Worm (Caenorhabditis elegans) whole organism, L3 larva: ENCODE results near the gene irk-1.

Source experiments
- R02D3.7 ChIP-seq: fragments of 150-350 bp; optimal IDR thresholded peaks from 2 replicates; lab custom pipeline; 2014; ENCODE audit warnings: missing biosample characterization, missing genetic modification characterization
- ZK546.5 ChIP-seq: sonication (generic microtip); optimal IDR thresholded peaks from 2 replicates; lab custom pipeline; 2017; ENCODE audit warnings: missing biosample characterization, missing genetic modification characterization
- ama-1 ChIP-seq: fragments of 150-350 bp; optimal IDR thresholded peaks from 2 replicates; lab custom pipeline; 2018
- ceh-28 ChIP-seq: fragments of 150-350 bp; optimal IDR thresholded peaks from 2 replicates; lab custom pipeline; 2014; ENCODE audit warnings: missing biosample characterization, missing genetic modification reagents, missing genetic modification characterization
- ceh-82 ChIP-seq: fragments of 150-350 bp; optimal IDR thresholded peaks from 2 replicates; lab custom pipeline; 2014; ENCODE audit warnings: missing biosample characterization, missing genetic modification characterization
- daf-12 ChIP-seq: fragments of 150-350 bp; optimal IDR thresholded peaks from 2 replicates; lab custom pipeline; 2014; ENCODE audit warnings: missing biosample characterization, missing genetic modification reagents, missing genetic modification characterization
- egl-27 ChIP-seq: sonication (generic microtip); optimal IDR thresholded peaks from 4 replicates; lab custom pipeline; 2017; ENCODE audit warnings: missing biosample characterization, missing genetic modification reagents, missing genetic modification characterization
- egl-5 ChIP-seq: fragments of 150-350 bp; optimal IDR thresholded peaks from 2 replicates; lab custom pipeline; 2017; ENCODE audit warnings: missing biosample characterization, missing genetic modification reagents, missing genetic modification characterization, inconsistent platforms
- elt-2 ChIP-seq: sonication (generic microtip); optimal IDR thresholded peaks from 2 replicates; lab custom pipeline; 2016; ENCODE audit warnings: missing genetic modification reagents, mild to moderate bottlenecking, missing genetic modification characterization, missing compliant biosample characterization
- elt-3 ChIP-seq, 3 experiments: fragments of 150-350 bp in 1 of 3; sonication (generic microtip) in 2 of 3; optimal IDR thresholded peaks; 2 replicates in 2 of 3; 4 replicates in 1 of 3; lab custom pipeline; 2014 to 2017; ENCODE audit warnings: missing biosample characterization in 3 of 3, missing genetic modification characterization in 3 of 3
- eor-1 ChIP-seq, 2 experiments: fragments of 150-350 bp; optimal IDR thresholded peaks; 2 replicates each; lab custom pipeline; 2014 to 2018; ENCODE audit warnings: missing biosample characterization in 2 of 2, missing genetic modification characterization in 2 of 2
- hmg-11 ChIP-seq: sonication (generic microtip); optimal IDR thresholded peaks from 2 replicates; lab custom pipeline; 2016; ENCODE audit warnings: missing genetic modification characterization, missing compliant biosample characterization
- jun-1 ChIP-seq: fragments of 150-350 bp; optimal IDR thresholded peaks from 2 replicates; lab custom pipeline; 2014; ENCODE audit warnings: missing biosample characterization, missing genetic modification reagents, missing genetic modification characterization
- lin-39 ChIP-seq: fragments of 150-350 bp; optimal IDR thresholded peaks from 2 replicates; lab custom pipeline; 2018; ENCODE audit warnings: missing biosample characterization, missing genetic modification reagents, missing genetic modification characterization
- nfya-1 ChIP-seq: sonication (generic microtip); optimal IDR thresholded peaks from 2 replicates; lab custom pipeline; 2017; ENCODE audit warnings: missing genetic modification characterization, mild to moderate bottlenecking, missing compliant biosample characterization, antibody characterized with exemption, moderate library complexity; ENCODE audit not compliant: insufficient read depth
- nhr-11 ChIP-seq: fragments of 150-350 bp; optimal IDR thresholded peaks from 2 replicates; lab custom pipeline; 2014; ENCODE audit warnings: missing biosample characterization, missing genetic modification characterization
- nhr-12 ChIP-seq: fragments of 150-350 bp; optimal IDR thresholded peaks from 2 replicates; lab custom pipeline; 2014; ENCODE audit warnings: missing biosample characterization, missing genetic modification characterization
- nhr-23 ChIP-seq: fragments of 150-350 bp; optimal IDR thresholded peaks from 2 replicates; lab custom pipeline; 2014; ENCODE audit warnings: missing biosample characterization, missing genetic modification reagents, missing genetic modification characterization
- nhr-237 ChIP-seq: fragments of 150-350 bp; optimal IDR thresholded peaks from 2 replicates; lab custom pipeline; 2014; ENCODE audit warnings: missing biosample characterization, missing genetic modification characterization
- nhr-25 ChIP-seq: sonication (generic microtip); optimal IDR thresholded peaks from 2 replicates; lab custom pipeline; 2017; ENCODE audit warnings: missing biosample characterization, missing genetic modification characterization
- nhr-43 ChIP-seq: sonication (generic microtip); optimal IDR thresholded peaks from 2 replicates; lab custom pipeline; 2016; ENCODE audit warnings: mild to moderate bottlenecking, missing genetic modification characterization, missing compliant biosample characterization; ENCODE audit not compliant: poor library complexity, severe bottlenecking
- nhr-76 ChIP-seq: fragments of 150-350 bp; sonication (generic microtip); optimal IDR thresholded peaks from 5 replicates; lab custom pipeline; 2014; ENCODE audit warnings: missing biosample characterization, missing genetic modification characterization
- pha-4 ChIP-seq: fragments of 150-350 bp; optimal IDR thresholded peaks from 2 replicates; lab custom pipeline; 2014; ENCODE audit warnings: missing biosample characterization, missing genetic modification reagents, missing genetic modification characterization
- pqm-1 ChIP-seq: fragments of 150-350 bp; optimal IDR thresholded peaks from 2 replicates; lab custom pipeline; 2017; ENCODE audit warnings: missing biosample characterization, missing genetic modification characterization, inconsistent platforms
- sea-2 ChIP-seq: fragments of 150-350 bp; sonication (generic microtip); optimal IDR thresholded peaks from 4 replicates; lab custom pipeline; 2014; ENCODE audit warnings: missing biosample characterization, missing genetic modification reagents, missing genetic modification characterization
- snpc-4 ChIP-seq: fragments of 150-350 bp; optimal IDR thresholded peaks from 2 replicates; lab custom pipeline; 2014; ENCODE audit warnings: missing biosample characterization, missing genetic modification characterization
- tbx-2 ChIP-seq: sonication (generic microtip); optimal IDR thresholded peaks from 2 replicates; lab custom pipeline; 2016; ENCODE audit warnings: mild to moderate bottlenecking, missing genetic modification characterization, missing compliant biosample characterization
- zag-1 ChIP-seq: fragments of 150-350 bp; optimal IDR thresholded peaks from 2 replicates; lab custom pipeline; 2014; ENCODE audit warnings: missing biosample characterization, missing genetic modification characterization
- ztf-11 ChIP-seq: fragments of 150-350 bp; optimal IDR thresholded peaks from 2 replicates; lab custom pipeline; 2014; ENCODE audit warnings: missing biosample characterization, missing genetic modification characterization
- ztf-4 ChIP-seq: fragments of 150-350 bp; optimal IDR thresholded peaks from 2 replicates; lab custom pipeline; 2014; ENCODE audit warnings: missing biosample characterization, missing genetic modification characterization

Gene irk-1

ce11 chrX:6778014-6778413, at the start of gene irk-1:
Gene irk-1, minus strand, starts transcription at chrX:6778114.
- TF ChIP-seq daf-12 (tag; lab: Kevin White, UChicago) (no peak), egl-27 (tag; lab: Kevin White, UChicago) (no peak), ZK546.5 (tag; lab: Kevin White, UChicago) (no peak), snpc-4 (no peak)
- TF ChIP-seq, all 47 proteins: peak for 0

ce11 chrX:6825840-6826239, 47.9 kb upstream of the irk-1 start, which contains the start of gene F41B4.1:
Gene F41B4.1, minus strand, starts transcription at chrX:6825862.
- no peak for TF ChIP-seq nhr-76 (tag; lab: Kevin White, UChicago)
- TF ChIP-seq sea-2 (GFP tag; lab: Kevin White, UChicago), result no peak
- peak; percentile 35 for TF ChIP-seq nfya-1 (tag; lab: Kevin White, UChicago)
- no peak for TF ChIP-seq nhr-237 (tag; lab: Kevin White, UChicago)
- no peak for TF ChIP-seq elt-3 (tag; optimal IDR thresholded peaks at IDR 0.05; lab: Kevin White, UChicago)
- peak; percentile 46 for TF ChIP-seq egl-5 (tag; lab: Kevin White, UChicago)
- peak; percentile 76 for TF ChIP-seq lin-39 (tag; lab: Kevin White, UChicago)
- TF ChIP-seq nhr-43, result no peak
- TF ChIP-seq ceh-82 (tag; lab: Kevin White, UChicago), result no peak
- TF ChIP-seq, all 47 proteins: peak for 3

ce11 chrX:6823218-6823979, 45.5 kb upstream of the irk-1 start, which contains the start of gene gei-15:
Gene gei-15, minus strand, starts transcription at chrX:6823268.
- TF ChIP-seq egl-5 (tag; lab: Kevin White, UChicago), result no peak
- no peak for TF ChIP-seq nhr-76 (tag; lab: Kevin White, UChicago)
- no peak for TF ChIP-seq snpc-4

- TF ChIP-seq egl-5 (tag; lab: Kevin White, UChicago) (peak; percentile 11), nhr-12 (no peak), ztf-11 (tag; lab: Kevin White, UChicago) (no peak), nhr-25 (tag; lab: Kevin White, UChicago) (no peak), nhr-237 (tag; lab: Kevin White, UChicago) (no peak), pha-4 (tag; lab: Kevin White, UChicago) (no peak)
Observed at ce11 chrX:6822552-6822951, 44.6 kb upstream of the irk-1 start.

- no peak for TF ChIP-seq nhr-237 (tag; lab: Kevin White, UChicago)
- no peak for TF ChIP-seq snpc-4
- TF ChIP-seq hmg-11, result no peak
- no peak for TF ChIP-seq ama-1
- TF ChIP-seq ceh-82 (tag; lab: Kevin White, UChicago), result no peak
- peak; percentile 49 for TF ChIP-seq elt-2 (tag; lab: Kevin White, UChicago)
- TF ChIP-seq nhr-11 (tag; lab: Kevin White, UChicago), result no peak
- no peak for TF ChIP-seq ceh-28 (tag; lab: Kevin White, UChicago)
- no peak for TF ChIP-seq pqm-1 (tag; lab: Kevin White, UChicago)
- peak; percentile 57 for TF ChIP-seq pha-4 (tag; lab: Kevin White, UChicago)
- TF ChIP-seq eor-1 (tag; optimal IDR thresholded peaks at IDR 0.05; lab: Kevin White, UChicago), result no peak
Observed at ce11 chrX:6819633-6820032, 41.7 kb upstream of the irk-1 start.

- TF ChIP-seq snpc-4, result no peak
- no peak for TF ChIP-seq nhr-76 (tag; lab: Kevin White, UChicago)
- no peak for TF ChIP-seq nhr-23 (tag; lab: Kevin White, UChicago)
- no peak for TF ChIP-seq R02D3.7 (tag; lab: Kevin White, UChicago)
- TF ChIP-seq jun-1 (tag; lab: Kevin White, UChicago), result no peak
- no peak for TF ChIP-seq ztf-4 (tag; lab: Kevin White, UChicago)
- TF ChIP-seq eor-1 (tag; optimal IDR thresholded peaks at IDR 0.05; lab: Kevin White, UChicago), result no peak
- no peak for TF ChIP-seq ceh-28 (tag; lab: Kevin White, UChicago)
- no peak for TF ChIP-seq zag-1 (tag; lab: Kevin White, UChicago)
- no peak for TF ChIP-seq tbx-2
- TF ChIP-seq ceh-82 (tag; lab: Kevin White, UChicago), result no peak
- TF ChIP-seq, all 47 proteins: peak for 0
Observed at ce11 chrX:6819135-6819534, 41.2 kb upstream of the irk-1 start.
